Fruit fly (Drosophila melanogaster): ENCODE measurements around the gene Or85f.
A peak's percentile ranks its signal among the peaks of the same experiment; 100 is the strongest.

Or85f gene

DNA sequence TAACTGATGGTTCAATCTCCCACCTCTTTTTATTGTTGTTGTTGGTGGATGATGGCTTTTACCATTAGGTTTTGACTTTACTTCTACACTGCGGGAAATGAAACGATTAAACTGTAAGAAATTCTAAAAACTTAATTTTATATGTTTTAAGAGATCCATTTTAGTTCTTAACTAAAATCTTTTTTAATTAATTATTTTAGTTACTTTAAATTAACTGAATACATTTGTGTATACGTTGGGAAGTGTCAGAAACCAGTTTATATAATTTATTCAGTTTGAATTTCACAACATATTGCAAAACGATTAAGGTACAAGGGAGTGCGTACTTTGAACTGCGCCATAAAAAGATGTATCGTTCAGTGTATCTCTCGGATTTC is 44.7 kb upstream of the Or85f start (continued):
- TF ChIP-seq HLH3B (GFP tag; IDR thresholded peaks at IDR 0.05) = no peak
- TF ChIP-seq tgo (GFP tag; IDR thresholded peaks at IDR 0.05) = no peak
- no peak for TF ChIP-seq stwl (tag; optimal IDR thresholded peaks at IDR 0.05)
- TF ChIP-seq sug (tag; optimal IDR thresholded peaks at IDR 0.05) = no peak
- TF ChIP-seq D19B (GFP tag; optimal IDR thresholded peaks at IDR 0.05) = peak; percentile 70
- no peak for TF ChIP-seq Dip2 (GFP tag; IDR thresholded peaks at IDR 0.05)
- peak; percentile 43 for TF ChIP-seq tup (GFP tag; optimal IDR thresholded peaks at IDR 0.05)
- TF ChIP-seq CG15479 (GFP tag; optimal IDR thresholded peaks at IDR 0.05) = no peak
- TF ChIP-seq MBD-R2 (GFP tag; IDR thresholded peaks at IDR 0.05) = no peak

DNA sequence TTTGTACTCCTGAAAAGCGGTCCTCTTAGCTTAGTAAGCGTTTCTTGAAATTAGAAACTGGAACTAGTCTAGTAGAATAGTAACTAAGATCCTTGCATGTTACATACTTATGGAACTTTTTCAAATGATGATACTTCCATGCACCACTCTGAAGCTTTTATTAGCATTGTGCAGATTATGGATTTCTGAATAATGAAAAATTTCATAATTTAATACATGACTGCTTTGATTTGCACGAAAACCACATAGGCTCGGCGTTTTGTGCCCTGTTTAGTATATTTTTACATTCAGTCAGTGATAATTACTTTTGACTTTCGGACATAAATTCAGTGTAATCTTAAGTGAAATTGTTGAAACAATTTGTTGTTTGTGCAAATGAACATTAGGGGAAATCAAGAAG is 42.8 kb upstream of the Or85f start, which contains the start of gene CG43675:
Gene CG43675 (plus strand): TSS at position 301 of the 400 bp plus-strand sequence.
- no peak for TF ChIP-seq Sox102F (GFP tag; optimal IDR thresholded peaks at IDR 0.05)
- TF ChIP-seq ash1 (GFP tag; optimal IDR thresholded peaks at IDR 0.05) = no peak
- TF ChIP-seq sens (GFP tag) = peak; percentile 40
- no peak for TF ChIP-seq cwo (GFP tag; optimal IDR thresholded peaks at IDR 0.05)

DNA sequence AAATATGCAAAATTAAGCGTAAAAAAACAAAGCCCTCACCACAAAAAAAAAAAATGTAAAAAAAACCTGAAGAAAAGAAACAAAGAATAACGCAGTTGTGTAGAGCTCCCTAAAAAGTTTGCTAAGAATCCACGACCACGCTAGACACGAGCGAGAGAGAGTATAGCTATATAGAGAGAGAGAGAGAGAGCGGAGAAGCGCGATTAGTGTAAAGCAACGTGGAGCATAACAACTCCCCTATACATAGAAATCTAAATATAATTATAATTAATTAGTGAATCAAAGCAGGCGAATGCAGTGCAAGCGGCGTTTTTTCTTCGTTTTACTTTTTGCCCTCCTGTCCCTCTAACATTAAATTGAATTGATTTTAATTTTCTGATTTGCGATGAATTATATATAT is 38.6 kb upstream of the Or85f start:
- TF ChIP-seq D (optimal IDR thresholded peaks at IDR 0.05) (no peak), D (GFP tag; optimal IDR thresholded peaks at IDR 0.05) (no peak), Trl (optimal IDR thresholded peaks at IDR 0.05) (peak; percentile 40 to 78), Trl (GFP tag; optimal IDR thresholded peaks at IDR 0.05) (no peak), Fer3 (tag; optimal IDR thresholded peaks at IDR 0.05) (no peak), CG2199 (GFP tag; IDR thresholded peaks at IDR 0.05) (peak; percentile 69; the same call in 1 of the 3 replicates), gcm2 (GFP tag; optimal IDR thresholded peaks at IDR 0.05) (no peak), CG31224 (GFP tag; IDR thresholded peaks at IDR 0.05) (no peak), repo (GFP tag; optimal IDR thresholded peaks at IDR 0.05) (no peak), CG7745 (tag; optimal IDR thresholded peaks at IDR 0.05) (peak; percentile 70)

DNA sequence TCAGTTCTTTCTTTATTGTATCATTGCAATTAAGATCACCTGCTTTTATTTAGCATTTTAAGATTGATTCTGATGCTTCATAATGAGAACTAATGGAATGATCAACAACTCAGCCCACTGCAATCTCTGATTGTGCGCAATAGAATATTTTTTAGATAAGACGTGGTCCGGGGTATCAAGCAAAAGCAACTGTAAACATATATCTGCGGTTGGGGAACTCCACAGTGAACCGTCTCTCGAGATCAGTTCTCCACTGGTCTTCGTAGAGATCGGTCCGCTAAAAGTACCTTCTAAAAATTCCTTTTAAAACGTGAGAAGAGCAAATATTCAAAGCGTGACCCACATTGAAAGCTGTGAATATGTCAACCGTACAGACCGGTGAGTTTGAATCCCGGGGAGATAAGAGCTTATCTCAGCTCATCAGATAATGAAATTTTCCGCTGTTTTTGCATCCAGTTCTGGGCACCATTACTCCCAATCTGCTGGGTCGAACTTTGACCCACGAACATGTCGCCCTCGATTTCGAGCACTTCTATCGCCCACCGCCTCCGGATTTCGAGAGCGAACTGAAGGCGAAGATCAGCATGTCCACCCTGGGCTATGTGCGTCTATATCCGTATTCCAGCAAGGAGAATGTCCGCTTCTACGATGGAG is 34.8 kb upstream of the Or85f start, which contains the start of gene CG18473:
Gene CG18473 (plus strand): TSS at position 240 of the 654 bp plus-strand sequence.
- TF ChIP-seq sob (GFP tag; IDR thresholded peaks at IDR 0.05) = peak; percentile 43; the same call in 1 of the 2 replicates
- TF ChIP-seq Sry-β (GFP tag; optimal IDR thresholded peaks at IDR 0.05) = no peak
- TF ChIP-seq Med (GFP tag) = peak; percentile 10
- TF ChIP-seq Hr78 (GFP tag; optimal IDR thresholded peaks at IDR 0.05) = peak in 1 of 2 experiments; percentile 58

DNA sequence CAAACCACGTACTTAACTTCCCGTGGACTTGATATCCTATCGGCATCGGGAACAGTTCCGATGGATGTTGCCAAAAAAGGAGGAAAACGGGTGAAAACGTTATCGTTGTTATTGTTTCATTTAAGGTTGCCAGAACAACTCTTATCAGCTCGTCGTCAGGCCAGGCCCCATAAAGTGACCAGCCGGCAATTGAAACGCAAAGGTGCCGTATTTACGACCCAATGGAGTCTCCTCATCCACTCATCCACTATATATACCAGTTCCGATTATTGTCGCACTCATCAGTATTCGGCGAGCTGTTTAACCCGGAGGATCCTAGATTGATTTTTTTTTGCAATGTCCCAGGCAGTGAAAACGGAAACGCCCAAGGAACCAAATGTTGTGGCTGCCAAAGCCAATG is 32.9 kb upstream of the Or85f start, which contains the start of gene Srr:
Gene Srr (plus strand): TSS at position 278 of the 400 bp plus-strand sequence.
- TF ChIP-seq cad (GFP tag; optimal IDR thresholded peaks at IDR 0.05) (peak; percentile 2), Med (GFP tag) (peak; percentile 16), CTCF (GFP tag; optimal IDR thresholded peaks at IDR 0.05) (no peak)

DNA sequence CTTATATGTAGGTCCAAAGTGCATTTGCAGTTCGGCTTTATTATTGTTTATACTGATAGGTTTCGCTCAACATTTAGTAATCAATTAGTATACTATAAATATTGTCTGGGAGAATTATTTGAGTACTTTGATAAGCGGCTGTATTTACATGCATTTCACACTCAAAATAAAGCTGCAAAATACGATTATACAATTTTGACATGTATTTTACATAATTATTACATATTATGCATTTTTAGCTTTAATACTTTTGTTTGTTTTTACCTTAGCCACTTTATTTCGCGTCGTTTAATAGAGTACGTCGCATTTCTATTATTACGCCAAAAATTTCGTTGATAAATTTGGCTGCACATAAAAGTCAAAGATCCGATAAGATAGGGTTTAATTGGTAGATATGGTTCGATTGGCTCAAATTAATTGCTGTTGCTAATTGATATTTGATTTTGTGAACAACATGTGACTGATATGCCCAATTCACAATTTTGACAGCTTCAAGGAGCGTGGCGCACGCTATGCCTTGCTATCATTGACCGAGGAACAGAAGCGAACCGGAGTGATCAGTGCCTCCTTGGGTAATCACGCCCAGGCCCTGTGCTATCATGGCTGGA is 32.0 kb upstream of the Or85f start:
- no peak for TF ChIP-seq CG3995 (GFP tag; optimal IDR thresholded peaks at IDR 0.05)
- TF ChIP-seq stwl (tag; optimal IDR thresholded peaks at IDR 0.05) = no peak
- peak; percentile 5 for TF ChIP-seq CG6813 (GFP tag; optimal IDR thresholded peaks at IDR 0.05)
- TF ChIP-seq Pdp1 (GFP tag; optimal IDR thresholded peaks at IDR 0.05) = peak in 1 of 2 experiments; percentile 20
- TF ChIP-seq lbe (GFP tag; optimal IDR thresholded peaks at IDR 0.05) = peak; percentile 12
- peak; percentile 52 for TF ChIP-seq nom (GFP tag; optimal IDR thresholded peaks at IDR 0.05)
- peak; percentile 98 for TF ChIP-seq exex (tag; optimal IDR thresholded peaks at IDR 0.05)
- no peak for TF ChIP-seq CG10462 (GFP tag; optimal IDR thresholded peaks at IDR 0.05)
- peak; percentile 18 for TF ChIP-seq CG34376 (GFP tag; optimal IDR thresholded peaks at IDR 0.05)
